Fruit fly (Drosophila melanogaster): Measurements from ENCODE around the gene Reps.

Gene Reps

dm6 chr2L:11057333-11058110, 48.9 kb downstream of the Reps start (continued):
- TF ChIP-seq Fer2 (tag; optimal IDR thresholded peaks at IDR 0.05) (peak; percentile 23), Nf-YC (tag; optimal IDR thresholded peaks at IDR 0.05) (peak; percentile 75), eve (GFP tag; optimal IDR thresholded peaks at IDR 0.05) (peak in 1 of 2 experiments; percentile 85), danr (GFP tag; IDR thresholded peaks at IDR 0.05) (peak; percentile 44; the same call in 1 of the 2 replicates), ham (GFP tag; IDR thresholded peaks at IDR 0.05) (no peak; the same call in 1 of the 2 replicates), CG30431 (GFP tag; optimal IDR thresholded peaks at IDR 0.05) (peak; percentile 56), Xbp1 (GFP tag; optimal IDR thresholded peaks at IDR 0.05) (peak; percentile 80), CG17359 (tag; optimal IDR thresholded peaks at IDR 0.05) (peak; percentile 55), ERR (GFP tag; optimal IDR thresholded peaks at IDR 0.05) (no peak), Antp (GFP tag; optimal IDR thresholded peaks at IDR 0.05) (no peak), Poxn (GFP tag; IDR thresholded peaks at IDR 0.05) (peak; percentile 28; the same call in 1 of the 2 replicates), H15 (GFP tag; IDR thresholded peaks at IDR 0.05) (no peak; the same call in 2 of the 3 replicates), hkb (optimal IDR thresholded peaks at IDR 0.05) (no peak), hkb (GFP tag; IDR thresholded peaks at IDR 0.05) (peak; percentile 73; the same call in 1 of the 2 replicates), phol (tag; optimal IDR thresholded peaks at IDR 0.05) (peak; percentile 76), nmo (GFP tag; optimal IDR thresholded peaks at IDR 0.05) (peak; percentile 81), CG15011 (GFP tag; optimal IDR thresholded peaks at IDR 0.05) (no peak), D19A (tag; optimal IDR thresholded peaks at IDR 0.05) (peak; percentile 99), D19B (GFP tag; optimal IDR thresholded peaks at IDR 0.05) (peak; percentile 5), bbx (GFP tag; IDR thresholded peaks at IDR 0.05; ENCODE audit: partially characterized antibody) (no peak), unc-4 (GFP tag; IDR thresholded peaks at IDR 0.05; ENCODE audit: partially characterized antibody) (no peak), NFAT (GFP tag; IDR thresholded peaks at IDR 0.05) (no peak; the same call in 1 of the 2 replicates), CG6254 (GFP tag; optimal IDR thresholded peaks at IDR 0.05) (peak; percentile 62), CG14667 (GFP tag; IDR thresholded peaks at IDR 0.05) (peak; percentile 52; the same call in 1 of the 2 replicates), run (tag; optimal IDR thresholded peaks at IDR 0.05) (no peak), chm (GFP tag; IDR thresholded peaks at IDR 0.05) (peak; percentile 22), shn (GFP tag; optimal IDR thresholded peaks at IDR 0.05) (peak; percentile 68), CG3281 (GFP tag; optimal IDR thresholded peaks at IDR 0.05) (peak; percentile 51), E2f1 (GFP tag; IDR thresholded peaks at IDR 0.05) (peak; percentile 56), grn (GFP tag; optimal IDR thresholded peaks at IDR 0.05) (peak; percentile 94), zen2 (GFP tag; IDR thresholded peaks at IDR 0.05; ENCODE audit: partially characterized antibody) (no peak), Dek (tag; optimal IDR thresholded peaks at IDR 0.05) (peak; percentile 27), prd (optimal IDR thresholded peaks at IDR 0.05) (no peak), prd (GFP tag; IDR thresholded peaks at IDR 0.05) (peak; percentile 68; the same call in 2 of the 3 replicates), HmgZ (tag; optimal IDR thresholded peaks at IDR 0.05) (peak; percentile 57), Pdp1 (GFP tag; optimal IDR thresholded peaks at IDR 0.05) (peak; percentile 72 to 79), kni (GFP tag; optimal IDR thresholded peaks at IDR 0.05) (no peak), Ets65A (GFP tag) (no peak), CG10654 (GFP tag; optimal IDR thresholded peaks at IDR 0.05) (peak; percentile 31), CG11695 (GFP tag; IDR thresholded peaks at IDR 0.05) (peak; percentile 63), nom (GFP tag; optimal IDR thresholded peaks at IDR 0.05) (peak; percentile 80), zfh1 (GFP tag; IDR thresholded peaks at IDR 0.05) (peak; percentile 68; the same call in 2 of the 3 replicates), CG13894 (tag; optimal IDR thresholded peaks at IDR 0.05) (no peak), Gsc (GFP tag; IDR thresholded peaks at IDR 0.05) (no peak), Hr3 (GFP tag; optimal IDR thresholded peaks at IDR 0.05) (peak; percentile 79), pita (GFP tag; optimal IDR thresholded peaks at IDR 0.05) (no peak), psq (GFP tag; optimal IDR thresholded peaks at IDR 0.05) (no peak), CG6683 (GFP tag; optimal IDR thresholded peaks at IDR 0.05) (peak; percentile 40), Ets97D (GFP tag; optimal IDR thresholded peaks at IDR 0.05) (no peak), Tbp (GFP tag; optimal IDR thresholded peaks at IDR 0.05) (no peak)

Data from whole organism, embryonic.